Worm (Caenorhabditis elegans) whole organism, mixed stage, embryonic: ENCODE measurements around the gene F12A10.6.
"Not testable (repeated sequence)": the region's sequence is repeated elsewhere in the genome, so short reads cannot be mapped to it uniquely, and the experiment has no call there.

ENCODE experiments used
- M03D4.4 ChIP-seq: sonication (generic microtip); optimal IDR thresholded peaks from 2 replicates; lab custom pipeline; 2017; ENCODE audit warnings: mild to moderate bottlenecking, missing genetic modification characterization, missing compliant biosample characterization
- blmp-1 ChIP-seq: fragments of 150-350 bp; optimal IDR thresholded peaks from 2 replicates; lab custom pipeline; 2014; ENCODE audit warnings: missing biosample characterization, missing genetic modification characterization
- ceh-39 ChIP-seq: fragments of 150-350 bp; optimal IDR thresholded peaks from 2 replicates; lab custom pipeline; 2014; ENCODE audit warnings: missing biosample characterization, missing genetic modification characterization
- ceh-43 ChIP-seq: fragments of 200-800 bp; sonication (Bioruptor generic); optimal IDR thresholded peaks from 2 replicates; lab custom pipeline; 2018; ENCODE audit warnings: mild to moderate bottlenecking, missing genetic modification characterization, moderate library complexity, missing compliant biosample characterization
- ceh-83 ChIP-seq: fragments of 200-800 bp; sonication (Bioruptor generic); optimal IDR thresholded peaks from 2 replicates; lab custom pipeline; 2018; ENCODE audit warnings: mild to moderate bottlenecking, missing genetic modification characterization, missing compliant biosample characterization
- ces-1 ChIP-seq: fragments of 150-350 bp; optimal IDR thresholded peaks from 2 replicates; lab custom pipeline; 2014; ENCODE audit warnings: missing biosample characterization, missing genetic modification reagents, missing genetic modification characterization
- cnd-1 ChIP-seq: fragments of 200-800 bp; sonication (Bioruptor generic); optimal IDR thresholded peaks from 2 replicates; lab custom pipeline; 2018; ENCODE audit warnings: mild to moderate bottlenecking, missing genetic modification characterization, missing compliant biosample characterization
- drap-1 ChIP-seq: fragments of 200-800 bp; sonication (Bioruptor generic); optimal IDR thresholded peaks from 3 replicates; lab custom pipeline; 2018; ENCODE audit warnings: mild to moderate bottlenecking, missing genetic modification characterization, missing compliant biosample characterization
- elt-1 ChIP-seq: sonication (generic microtip); optimal IDR thresholded peaks from 2 replicates; lab custom pipeline; 2017; ENCODE audit warnings: missing genetic modification characterization, mild to moderate bottlenecking, missing compliant biosample characterization, antibody characterized with exemption, moderate library complexity, borderline replicate concordance; ENCODE audit not compliant: insufficient read depth
- elt-3 ChIP-seq: fragments of 150-350 bp; optimal IDR thresholded peaks from 2 replicates; lab custom pipeline; 2014; ENCODE audit warnings: missing biosample characterization, missing genetic modification characterization
- hlh-1 ChIP-seq: fragments of 150-350 bp; optimal IDR thresholded peaks from 2 replicates; lab custom pipeline; 2014; ENCODE audit warnings: missing biosample characterization, missing genetic modification reagents, missing genetic modification characterization
- lin-13 ChIP-seq: fragments of 150-350 bp; optimal IDR thresholded peaks from 2 replicates; lab custom pipeline; 2014; ENCODE audit warnings: missing biosample characterization, missing genetic modification characterization
- mab-5 ChIP-seq: fragments of 150-350 bp; optimal IDR thresholded peaks from 2 replicates; lab custom pipeline; 2014; ENCODE audit warnings: missing biosample characterization, missing genetic modification characterization
- mep-1 ChIP-seq: fragments of 150-350 bp; optimal IDR thresholded peaks from 2 replicates; lab custom pipeline; 2017; ENCODE audit warnings: missing biosample characterization, missing genetic modification reagents, missing genetic modification characterization, inconsistent platforms
- mls-2 ChIP-seq: sonication (generic microtip); optimal IDR thresholded peaks from 2 replicates; lab custom pipeline; 2016; ENCODE audit warnings: mild to moderate bottlenecking, missing genetic modification characterization, moderate library complexity, missing compliant biosample characterization
- nhr-12 ChIP-seq: fragments of 150-350 bp; optimal IDR thresholded peaks from 2 replicates; lab custom pipeline; 2014; ENCODE audit warnings: missing biosample characterization, missing genetic modification characterization
- nhr-237 ChIP-seq: fragments of 150-350 bp; optimal IDR thresholded peaks from 2 replicates; lab custom pipeline; 2014; ENCODE audit warnings: missing biosample characterization, missing genetic modification characterization
- nhr-28 ChIP-seq: fragments of 150-350 bp; optimal IDR thresholded peaks from 2 replicates; lab custom pipeline; 2014; ENCODE audit warnings: missing biosample characterization, missing genetic modification characterization
- nhr-76 ChIP-seq: sonication (generic microtip); optimal IDR thresholded peaks from 2 replicates; lab custom pipeline; 2017; ENCODE audit warnings: missing biosample characterization, missing genetic modification characterization
- pha-4 ChIP-seq: fragments of 150-350 bp; optimal IDR thresholded peaks from 2 replicates; lab custom pipeline; 2018; ENCODE audit warnings: missing biosample characterization, missing genetic modification reagents, missing genetic modification characterization
- sem-2 ChIP-seq: fragments of 200-800 bp; sonication (Bioruptor generic); optimal IDR thresholded peaks from 2 replicates; lab custom pipeline; 2018; ENCODE audit warnings: mild to moderate bottlenecking, missing genetic modification characterization, missing compliant biosample characterization
- snpc-4 ChIP-seq: fragments of 150-350 bp; optimal IDR thresholded peaks from 2 replicates; lab custom pipeline; 2014; ENCODE audit warnings: missing biosample characterization, missing genetic modification characterization
- sptf-1 ChIP-seq: sonication (generic microtip); optimal IDR thresholded peaks from 2 replicates; lab custom pipeline; 2017; ENCODE audit warnings: mild to moderate bottlenecking, missing genetic modification characterization, moderate library complexity, missing compliant biosample characterization
- tbx-8 ChIP-seq: fragments of 200-800 bp; sonication (Bioruptor generic); optimal IDR thresholded peaks from 2 replicates; lab custom pipeline; 2018; ENCODE audit warnings: mild to moderate bottlenecking, missing genetic modification characterization, moderate library complexity, missing compliant biosample characterization
- unc-120 ChIP-seq: sonication (generic microtip); optimal IDR thresholded peaks from 2 replicates; lab custom pipeline; 2017; ENCODE audit warnings: missing genetic modification characterization, missing compliant biosample characterization; ENCODE audit not compliant: poor library complexity, severe bottlenecking
- unc-39 ChIP-seq: fragments of 150-350 bp; optimal IDR thresholded peaks from 2 replicates; lab custom pipeline; 2014; ENCODE audit warnings: missing biosample characterization, missing genetic modification characterization
- unc-62 ChIP-seq: fragments of 150-350 bp; optimal IDR thresholded peaks from 2 replicates; lab custom pipeline; 2014; ENCODE audit warnings: missing biosample characterization, missing genetic modification reagents, missing genetic modification characterization
- zip-8 ChIP-seq: fragments of 150-350 bp; optimal IDR thresholded peaks from 2 replicates; lab custom pipeline; 2014; ENCODE audit warnings: missing biosample characterization, missing genetic modification characterization
- ztf-11 ChIP-seq: fragments of 150-350 bp; optimal IDR thresholded peaks from 2 replicates; lab custom pipeline; 2014; ENCODE audit warnings: missing biosample characterization, missing genetic modification characterization

F12A10.6 gene

ce11 chrII:5540113-5540512 lies 45.8 kb upstream of the F12A10.6 start, which contains the start of gene hlh-27:
Gene hlh-27 (minus strand): TSS chrII:5540213.
- TF ChIP-seq unc-39; sem-2 (GFP tag; lab: Kevin White, UChicago); mls-2 (tag; lab: Kevin White, UChicago): not testable (repeated sequence)
- TF ChIP-seq, all 35 proteins: peak for 0; not testable (repeated sequence) for 35

DNA sequence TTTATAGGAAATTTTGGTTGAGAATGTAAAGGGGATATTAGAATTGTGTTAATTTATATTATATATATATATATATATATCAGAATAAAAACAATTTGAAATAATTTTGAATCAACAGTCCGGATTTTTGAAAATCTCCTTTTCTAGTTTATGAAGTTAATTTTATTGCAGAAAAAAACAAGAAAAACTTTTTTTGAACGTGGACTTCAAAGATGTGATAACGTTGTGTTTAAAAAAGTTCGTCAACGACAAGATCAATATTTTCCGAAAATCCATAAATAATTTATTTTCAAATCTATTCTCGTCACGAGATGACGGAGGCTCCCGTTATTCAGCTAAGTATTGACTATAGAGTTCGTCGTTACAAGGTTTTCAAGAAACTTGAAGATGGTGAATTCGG lies 43.2 kb upstream of the F12A10.6 start, which contains the start of gene C17C3.11:
Gene C17C3.11, plus strand, starts transcription at position 301 of the 400 bp plus-strand sequence.
- TF ChIP-seq zip-8 (tag; lab: Kevin White, UChicago) (no peak), drap-1 (GFP tag; lab: Kevin White, UChicago) (no peak)
- TF ChIP-seq, all 35 proteins: peak for 0

ce11 chrII:5537078-5537477 lies 42.8 kb upstream of the F12A10.6 start:
- TF ChIP-seq ceh-43 (GFP tag; lab: Kevin White, UChicago) (no peak), unc-39 (no peak), nhr-237 (no peak), zip-8 (tag; lab: Kevin White, UChicago) (no peak), ces-1 (GFP tag; lab: Kevin White, UChicago) (no peak), elt-1 (tag; lab: Kevin White, UChicago) (no peak), cnd-1 (no peak), mep-1 (tag; lab: Kevin White, UChicago) (no peak), blmp-1 (tag; lab: Kevin White, UChicago) (no peak), mab-5 (tag; lab: Kevin White, UChicago) (no peak), hlh-1 (tag; lab: Kevin White, UChicago) (no peak), sptf-1 (no peak)
- TF ChIP-seq, all 35 proteins: peak for 0

- TF ChIP-seq ceh-43 (GFP tag; lab: Kevin White, UChicago); unc-62; nhr-237: not testable (repeated sequence)
Measured at ce11 chrII:5534939-5535338, 40.6 kb upstream of the F12A10.6 start, which contains the start of gene hlh-25. Gene hlh-25 (plus strand): TSS chrII:5535239.

DNA sequence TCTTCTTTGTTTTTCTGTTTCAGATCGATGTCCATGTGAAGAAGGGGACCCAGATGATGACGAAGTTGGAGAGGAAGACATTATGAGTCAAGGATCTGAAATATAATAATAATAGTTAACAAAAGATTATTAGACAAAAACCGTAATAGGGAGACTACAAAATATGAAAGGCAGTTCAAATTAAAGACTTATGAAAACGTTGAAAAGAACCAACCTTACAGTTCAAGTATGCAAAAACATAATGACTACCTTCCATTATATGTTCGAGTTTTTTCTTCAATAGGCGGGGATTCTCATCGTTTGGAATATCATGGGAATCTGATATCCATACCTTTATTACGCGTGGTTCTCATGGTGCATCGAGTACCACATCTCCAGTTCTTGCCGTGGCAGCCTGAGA lies 39.3 kb upstream of the F12A10.6 start, which contains the start of gene hlh-26:
Gene hlh-26, minus strand, starts transcription at position 101 of the 400 bp plus-strand sequence.
- no peak for TF ChIP-seq zip-8 (tag; lab: Kevin White, UChicago)
- TF ChIP-seq pha-4 (tag; lab: Kevin White, UChicago): no peak
- no peak for TF ChIP-seq snpc-4 (tag; lab: Kevin White, UChicago)
- TF ChIP-seq ztf-11: no peak
- no peak for TF ChIP-seq blmp-1 (tag; lab: Kevin White, UChicago)
- no peak for TF ChIP-seq unc-62
- TF ChIP-seq ceh-83 (GFP tag; lab: Kevin White, UChicago): no peak
- no peak for TF ChIP-seq tbx-8 (GFP tag; lab: Kevin White, UChicago)
- no peak for TF ChIP-seq unc-39
- TF ChIP-seq unc-120: no peak
- TF ChIP-seq nhr-76 (tag; lab: Kevin White, UChicago): no peak
- no peak for TF ChIP-seq ceh-39 (tag; lab: Kevin White, UChicago)
- no peak for TF ChIP-seq sptf-1
- no peak for TF ChIP-seq elt-3 (tag; lab: Kevin White, UChicago)
- TF ChIP-seq lin-13 (tag; lab: Kevin White, UChicago): no peak
- no peak for TF ChIP-seq nhr-12 (tag; lab: Kevin White, UChicago)

ce11 chrII:5531855-5532328 lies 37.6 kb upstream of the F12A10.6 start, which contains the start of gene C17C3.9:
Gene C17C3.9 (minus strand): TSS chrII:5532278.
- TF ChIP-seq nhr-76 (tag; lab: Kevin White, UChicago) (no peak), lin-13 (tag; lab: Kevin White, UChicago) (no peak), pha-4 (tag; lab: Kevin White, UChicago) (no peak), M03D4.4 (no peak), blmp-1 (tag; lab: Kevin White, UChicago) (no peak), drap-1 (GFP tag; lab: Kevin White, UChicago) (no peak), mep-1 (tag; lab: Kevin White, UChicago) (no peak), ztf-11 (no peak), ceh-43 (GFP tag; lab: Kevin White, UChicago) (no peak), nhr-28 (tag; lab: Kevin White, UChicago) (no peak), mab-5 (tag; lab: Kevin White, UChicago) (no peak), ceh-39 (tag; lab: Kevin White, UChicago) (no peak)
